Fruit fly (Drosophila melanogaster): ENCODE measurements around the gene CG5676.

CG5676 gene

dm6 chr2L:10255725-10256158 is at the start of gene CG5676 (continued):
- TF ChIP-seq E2f2 (GFP tag; IDR thresholded peaks at IDR 0.05) (0 out of 2 replicates have a peak, but pooled peaks have one; percentile 8), fd64A (GFP tag; optimal IDR thresholded peaks at IDR 0.05) (no peak), fd96Cb (tag; optimal IDR thresholded peaks at IDR 0.05) (no peak), CG6854 (GFP tag; optimal IDR thresholded peaks at IDR 0.05) (no peak), oc (tag; optimal IDR thresholded peaks at IDR 0.05) (no peak), CG14050 (GFP tag; IDR thresholded peaks at IDR 0.05) (no peak), lbe (GFP tag; optimal IDR thresholded peaks at IDR 0.05) (no peak), Trl (optimal IDR thresholded peaks at IDR 0.05) (no peak), Trl (GFP tag; optimal IDR thresholded peaks at IDR 0.05) (no peak), CG15514 (GFP tag; optimal IDR thresholded peaks at IDR 0.05) (no peak), Dad (GFP tag; optimal IDR thresholded peaks at IDR 0.05) (no peak), lmd (GFP tag; IDR thresholded peaks at IDR 0.05) (no peak), ci (GFP tag; IDR thresholded peaks at IDR 0.05) (no peak), peb (GFP tag; IDR thresholded peaks at IDR 0.05) (no peak), CG18011 (GFP tag; optimal IDR thresholded peaks at IDR 0.05) (no peak), D19B (GFP tag; optimal IDR thresholded peaks at IDR 0.05) (no peak), CG4854 (GFP tag; optimal IDR thresholded peaks at IDR 0.05) (no peak), Rx (GFP tag; IDR thresholded peaks at IDR 0.05) (no peak), gce (GFP tag; IDR thresholded peaks at IDR 0.05) (no peak), CG9609 (GFP tag; optimal IDR thresholded peaks at IDR 0.05) (no peak), vnd (GFP tag; IDR thresholded peaks at IDR 0.05; ENCODE audit: partially characterized antibody) (no peak), HHEX (GFP tag; optimal IDR thresholded peaks at IDR 0.05) (no peak), zfh1 (GFP tag; IDR thresholded peaks at IDR 0.05) (no peak), CG4730 (GFP tag; IDR thresholded peaks at IDR 0.05) (no peak), kni (GFP tag; optimal IDR thresholded peaks at IDR 0.05) (no peak), CG7372 (GFP tag; IDR thresholded peaks at IDR 0.05) (no peak), CG10274 (GFP tag; optimal IDR thresholded peaks at IDR 0.05) (no peak), CG30403 (GFP tag; optimal IDR thresholded peaks at IDR 0.05) (no peak), Awh (GFP tag; IDR thresholded peaks at IDR 0.05) (no peak), CG7928 (GFP tag; optimal IDR thresholded peaks at IDR 0.05) (no peak), CG6765 (GFP tag; optimal IDR thresholded peaks at IDR 0.05) (no peak), Bteb2 (GFP tag; optimal IDR thresholded peaks at IDR 0.05) (no peak), CG8089 (GFP tag; optimal IDR thresholded peaks at IDR 0.05) (no peak), CG11085 (GFP tag; IDR thresholded peaks at IDR 0.05) (no peak), Scr (GFP tag; IDR thresholded peaks at IDR 0.05; ENCODE audit: partially characterized antibody) (peak; percentile 26; the same call in 1 of the 2 replicates), CG16863 (GFP tag; optimal IDR thresholded peaks at IDR 0.05) (no peak), CG4360 (GFP tag; IDR thresholded peaks at IDR 0.05) (no peak), h (optimal IDR thresholded peaks at IDR 0.05) (no peak), CG11723 (GFP tag; optimal IDR thresholded peaks at IDR 0.05) (peak; percentile 51), sqz (GFP tag; optimal IDR thresholded peaks at IDR 0.05) (no peak), CG6272 (GFP tag; IDR thresholded peaks at IDR 0.05) (no peak), cato (GFP tag; optimal IDR thresholded peaks at IDR 0.05; ENCODE audit: borderline replicate concordance) (no peak), her (GFP tag; optimal IDR thresholded peaks at IDR 0.05) (no peak), lab (GFP tag; optimal IDR thresholded peaks at IDR 0.05) (no peak), trem (tag; optimal IDR thresholded peaks at IDR 0.05) (peak; percentile 31), Adf1 (GFP tag; IDR thresholded peaks at IDR 0.05) (no peak), B-H2 (GFP tag; optimal IDR thresholded peaks at IDR 0.05) (no peak), ham (GFP tag; IDR thresholded peaks at IDR 0.05) (no peak), Ada2b (GFP tag; IDR thresholded peaks at IDR 0.05) (no peak), Meics (GFP tag; optimal IDR thresholded peaks at IDR 0.05) (no peak), CG12299 (tag; optimal IDR thresholded peaks at IDR 0.05) (no peak), CG14965 (GFP tag; optimal IDR thresholded peaks at IDR 0.05; ENCODE audit: borderline replicate concordance) (no peak), fd102C (GFP tag; optimal IDR thresholded peaks at IDR 0.05) (no peak)

Data from whole organism, embryonic.